Fruit fly (Drosophila melanogaster): ENCODE data around the gene dbe.

DNA sequence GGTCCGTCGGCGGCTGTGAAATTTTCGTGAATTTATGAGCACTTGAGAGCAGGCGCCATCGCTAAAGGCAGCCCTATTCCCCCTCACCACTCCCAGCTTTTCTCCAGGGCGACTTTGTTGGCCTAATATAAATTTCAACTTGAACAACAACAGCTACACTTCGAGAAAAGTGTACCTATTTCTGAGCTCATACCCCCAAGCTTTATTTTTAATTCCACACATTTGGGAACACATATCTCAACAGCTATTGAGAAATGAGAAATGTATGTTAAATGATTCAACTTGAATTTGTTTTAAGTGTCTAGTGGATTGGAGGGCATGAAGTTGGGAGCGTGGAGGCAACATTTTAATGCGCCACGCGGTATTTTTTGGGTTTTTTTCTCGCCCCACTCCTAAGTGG, 17.1 kb upstream of the dbe start:
- TF ChIP-seq h (GFP tag; optimal IDR thresholded peaks at IDR 0.05) (no peak), rgr (GFP tag; optimal IDR thresholded peaks at IDR 0.05) (no peak), fru (GFP tag; optimal IDR thresholded peaks at IDR 0.05) (no peak), dmrt93B (GFP tag; optimal IDR thresholded peaks at IDR 0.05) (no peak), CrebA (GFP tag; optimal IDR thresholded peaks at IDR 0.05; ENCODE audit: borderline replicate concordance) (no peak), N (GFP tag; optimal IDR thresholded peaks at IDR 0.05) (no peak), Dif (GFP tag; optimal IDR thresholded peaks at IDR 0.05; ENCODE audit: partially characterized antibody) (no peak)

Measured in whole organism, wandering third instar larva.